Worm (Caenorhabditis elegans) whole organism, early embryonic: ENCODE data around the gene lect-2.

Experiments used
- B0310.2 ChIP-seq: sonication (generic microtip); optimal IDR thresholded peaks from 2 replicates; lab custom pipeline; 2016; ENCODE audit warnings: mild to moderate bottlenecking, missing genetic modification characterization, missing compliant biosample characterization
- F13C5.2 ChIP-seq: sonication (generic microtip); optimal IDR thresholded peaks from 2 replicates; lab custom pipeline; 2017; ENCODE audit warnings: mild to moderate bottlenecking, missing genetic modification characterization, inconsistent platforms, missing compliant biosample characterization
- ama-1 ChIP-seq: fragments of 150-350 bp; optimal IDR thresholded peaks from 2 replicates; lab custom pipeline; 2014
- ceh-36 ChIP-seq: sonication (generic microtip); optimal IDR thresholded peaks from 2 replicates; lab custom pipeline; 2016; ENCODE audit warnings: missing genetic modification characterization, inconsistent platforms, missing compliant biosample characterization
- ets-7 ChIP-seq: sonication (generic microtip); optimal IDR thresholded peaks from 2 replicates; lab custom pipeline; 2016; ENCODE audit warnings: missing genotype, missing genetic modification characterization, missing compliant biosample characterization
- flt-1 ChIP-seq: fragments of 200-800 bp; sonication (Bioruptor generic); IDR thresholded peaks from 2 replicates; pipeline ENCODE4 v1.3.6; 2022; ENCODE audit warnings: missing genetic modification characterization, missing compliant biosample characterization
- hmbx-1 ChIP-seq: sonication (generic microtip); optimal IDR thresholded peaks from 2 replicates; lab custom pipeline; 2016; ENCODE audit warnings: mild to moderate bottlenecking, missing genetic modification characterization, missing compliant biosample characterization
- hmg-4 ChIP-seq: fragments of 200-800 bp; sonication (Bioruptor generic); optimal IDR thresholded peaks from 2 replicates; lab custom pipeline; 2018; ENCODE audit warnings: mild to moderate bottlenecking, missing genetic modification characterization, missing compliant biosample characterization
- sea-1 ChIP-seq: fragments of 200-800 bp; sonication (Bioruptor generic); conservative IDR thresholded peaks from 2 replicates; pipeline ENCODE4 v1.3.6; 2022; ENCODE audit warnings: missing genetic modification characterization, missing compliant biosample characterization
- tra-4 ChIP-seq: sonication (generic microtip); optimal IDR thresholded peaks from 2 replicates; lab custom pipeline; 2017; ENCODE audit warnings: missing genetic modification characterization, missing compliant biosample characterization

DNA sequence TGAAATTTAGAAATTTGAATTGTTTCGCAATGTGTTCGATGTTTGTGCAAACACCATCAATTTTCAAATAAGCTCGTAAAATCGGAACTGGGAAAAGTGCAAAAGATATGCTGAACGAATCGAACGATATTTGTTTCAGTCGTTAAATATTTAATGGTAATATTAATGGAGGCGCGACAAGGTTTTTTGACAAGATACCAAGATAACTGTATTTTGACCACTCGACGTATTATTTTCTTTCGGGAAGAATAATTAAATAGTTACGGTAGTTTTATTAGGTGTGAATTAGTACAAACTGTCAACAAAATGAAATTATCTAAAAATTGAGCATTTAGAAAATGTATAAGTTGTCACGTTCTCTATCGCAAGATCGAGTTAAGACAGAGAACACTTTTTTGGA is 13.8 kb downstream of the lect-2 start:
- TF ChIP-seq ceh-36, result no peak
- no peak for TF ChIP-seq ama-1 (lab: Kevin White, UChicago)
- TF ChIP-seq tra-4 (tag; lab: Kevin White, UChicago), result no peak
- TF ChIP-seq sea-1 (GFP tag; lab: Robert Waterston, UW), result no peak
- TF ChIP-seq F13C5.2, result no peak
- TF ChIP-seq hmbx-1 (tag; lab: Kevin White, UChicago), result no peak
- TF ChIP-seq flt-1 (GFP tag; lab: Robert Waterston, UW), result no peak
- no peak for TF ChIP-seq hmg-4 (GFP tag; lab: Kevin White, UChicago)
- no peak for TF ChIP-seq B0310.2
- no peak for TF ChIP-seq ets-7
